Worm (Caenorhabditis elegans) whole organism, young adult: ENCODE measurements around the gene Y45G12B.3.

ENCODE experiments used
- B0261.1 ChIP-seq: sonication (generic microtip); optimal IDR thresholded peaks from 2 replicates; lab custom pipeline; 2016; ENCODE audit warnings: mild to moderate bottlenecking, missing genetic modification characterization, moderate library complexity, missing compliant biosample characterization
- C17E4.6 ChIP-seq: fragments of 200-800 bp; sonication (Bioruptor generic); IDR thresholded peaks from 2 replicates; pipeline ENCODE4 v1.3.6; 2022; ENCODE audit warnings: missing genetic modification reagents, missing genetic modification characterization, missing compliant biosample characterization
- D2030.7 ChIP-seq: fragments of 200-800 bp; sonication (Bioruptor generic); IDR thresholded peaks from 2 replicates; pipeline ENCODE4 v1.3.6; 2022; ENCODE audit warnings: missing genetic modification reagents, missing genetic modification characterization, missing compliant biosample characterization
- F10E7.11 ChIP-seq: sonication (generic microtip); optimal IDR thresholded peaks from 2 replicates; lab custom pipeline; 2017; ENCODE audit warnings: mild to moderate bottlenecking, missing genetic modification characterization, moderate library complexity, missing compliant biosample characterization
- F22D6.2 ChIP-seq: sonication (generic microtip); optimal IDR thresholded peaks from 2 replicates; lab custom pipeline; 2016; ENCODE audit warnings: mild to moderate bottlenecking, missing genetic modification characterization, missing compliant biosample characterization
- F23B12.7 ChIP-seq: sonication (generic microtip); optimal IDR thresholded peaks from 2 replicates; lab custom pipeline; 2017; ENCODE audit warnings: missing genetic modification characterization, mild to moderate bottlenecking, missing compliant biosample characterization, antibody characterized with exemption, moderate library complexity; ENCODE audit not compliant: insufficient read depth
- F33H1.4 ChIP-seq: fragments of 200-800 bp; sonication (Bioruptor generic); IDR thresholded peaks from 2 replicates; pipeline ENCODE4 v1.3.6; 2022; ENCODE audit warnings: missing genetic modification reagents, missing genetic modification characterization, missing compliant biosample characterization
- F39B2.1 ChIP-seq: fragments of 200-800 bp; sonication (Bioruptor generic); IDR thresholded peaks from 2 replicates; pipeline ENCODE4 v1.3.6; 2022; ENCODE audit warnings: missing genetic modification reagents, missing genetic modification characterization, missing compliant biosample characterization
- K12H6.12 ChIP-seq: fragments of 200-800 bp; sonication (Bioruptor generic); optimal IDR thresholded peaks from 2 replicates; lab custom pipeline; 2018; ENCODE audit warnings: mild to moderate bottlenecking, missing genetic modification characterization, missing compliant biosample characterization
- T07F8.4 ChIP-seq: sonication (generic microtip); optimal IDR thresholded peaks from 2 replicates; lab custom pipeline; 2016; ENCODE audit warnings: mild to moderate bottlenecking, missing genetic modification characterization, moderate library complexity, missing compliant biosample characterization
- T26A5.8 ChIP-seq: sonication (generic microtip); optimal IDR thresholded peaks from 2 replicates; lab custom pipeline; 2016; ENCODE audit warnings: missing genetic modification characterization, missing compliant biosample characterization
- Y53F4B.3 ChIP-seq: fragments of 200-800 bp; sonication (Bioruptor generic); IDR thresholded peaks from 2 replicates; pipeline ENCODE4 v1.3.6; 2022; ENCODE audit warnings: missing genetic modification reagents, missing genetic modification characterization, missing compliant biosample characterization
- Y56A3A.18 ChIP-seq: fragments of 200-800 bp; sonication (Bioruptor generic); IDR thresholded peaks from 2 replicates; pipeline ENCODE4 v1.3.6; 2022; ENCODE audit warnings: missing genetic modification reagents, missing genetic modification characterization, missing compliant biosample characterization
- Y95B8A.8 ChIP-seq: fragments of 200-800 bp; sonication (Bioruptor generic); IDR thresholded peaks from 2 replicates; pipeline ENCODE4 v1.3.6; 2022; ENCODE audit warnings: missing genetic modification reagents, missing genetic modification characterization, missing compliant biosample characterization
- akir-1 ChIP-seq: fragments of 200-800 bp; sonication (Bioruptor generic); optimal IDR thresholded peaks from 2 replicates; lab custom pipeline; 2018; ENCODE audit warnings: mild to moderate bottlenecking, missing genetic modification characterization, moderate library complexity, missing compliant biosample characterization
- ama-1 ChIP-seq, 3 experiments: fragments of 150-350 bp in 1 of 3; sonication (generic microtip) in 2 of 3; optimal IDR thresholded peaks; 2 replicates each; lab custom pipeline; 2014 to 2018; ENCODE audit warnings: missing biosample characterization in 2 of 3, missing genetic modification characterization in 2 of 3, missing genetic modification reagents in 2 of 3
- aptf-2 ChIP-seq: fragments of 200-800 bp; sonication (Bioruptor generic); conservative IDR thresholded peaks from 2 replicates; pipeline ENCODE4 v1.3.6; 2022; ENCODE audit warnings: missing genetic modification reagents, missing genetic modification characterization, missing compliant biosample characterization
- aptf-3 ChIP-seq: fragments of 200-800 bp; sonication (Bioruptor generic); IDR thresholded peaks from 2 replicates; pipeline ENCODE4 v1.3.6; 2022; ENCODE audit warnings: missing genetic modification characterization, missing compliant biosample characterization
- atf-7 ChIP-seq: sonication (generic microtip); optimal IDR thresholded peaks from 2 replicates; lab custom pipeline; 2017; ENCODE audit warnings: mild to moderate bottlenecking, missing genetic modification characterization, missing compliant biosample characterization
- attf-3 ChIP-seq: fragments of 200-800 bp; sonication (Bioruptor generic); conservative IDR thresholded peaks from 2 replicates; pipeline ENCODE4 v1.3.6; 2022; ENCODE audit warnings: missing genetic modification reagents, missing genetic modification characterization, missing compliant biosample characterization
- bed-2 ChIP-seq: fragments of 200-800 bp; sonication (Bioruptor generic); IDR thresholded peaks from 2 replicates; pipeline ENCODE4 v1.3.6; 2022; ENCODE audit warnings: missing genetic modification reagents, missing genetic modification characterization, missing compliant biosample characterization
- cebp-1 ChIP-seq, 2 experiments: fragments of 200-800 bp in 1 of 2; sonication (Bioruptor generic) in 1 of 2; sonication (generic microtip) in 1 of 2; IDR thresholded peaks in 1 of 2; optimal IDR thresholded peaks in 1 of 2; 2 replicates each; pipeline versions ENCODE4 v1.3.6 to Lab custom; 2017 to 2022; ENCODE audit warnings: missing compliant biosample characterization in 2 of 2, missing genetic modification characterization in 2 of 2, mild to moderate bottlenecking in 1 of 2, missing genetic modification reagents in 1 of 2, moderate library complexity in 1 of 2
- ceh-40 ChIP-seq: fragments of 200-800 bp; sonication (Bioruptor generic); IDR thresholded peaks from 2 replicates; pipeline ENCODE4 v1.3.6; 2022; ENCODE audit warnings: missing genetic modification characterization, missing compliant biosample characterization
- dox-1 ChIP-seq: fragments of 200-800 bp; sonication (Bioruptor generic); IDR thresholded peaks from 2 replicates; pipeline ENCODE4 v1.3.6; 2022; ENCODE audit warnings: missing genetic modification reagents, missing genetic modification characterization, missing compliant biosample characterization
- egl-44 ChIP-seq: fragments of 200-800 bp; sonication (Bioruptor generic); IDR thresholded peaks from 2 replicates; pipeline ENCODE4 v1.3.6; 2022; ENCODE audit warnings: missing genetic modification reagents, missing genetic modification characterization, missing compliant biosample characterization
- him-1 ChIP-seq: sonication (generic microtip); optimal IDR thresholded peaks from 2 replicates; lab custom pipeline; 2016; ENCODE audit warnings: missing genotype, missing genetic modification reagents, missing genetic modification characterization, missing compliant biosample characterization
- hlh-26 ChIP-seq: fragments of 200-800 bp; sonication (Bioruptor generic); conservative IDR thresholded peaks from 2 replicates; pipeline ENCODE4 v1.3.6; 2022; ENCODE audit warnings: missing genetic modification reagents, missing genetic modification characterization, missing compliant biosample characterization
- hmg-20 ChIP-seq: fragments of 200-800 bp; sonication (Bioruptor generic); IDR thresholded peaks from 2 replicates; pipeline ENCODE4 v1.3.6; 2022; ENCODE audit warnings: missing genetic modification reagents, missing genetic modification characterization, missing compliant biosample characterization
- hrde-1 ChIP-seq: sonication (generic microtip); optimal IDR thresholded peaks from 2 replicates; lab custom pipeline; 2016; ENCODE audit warnings: missing genetic modification characterization, mild to moderate bottlenecking, missing compliant biosample characterization, moderate library complexity, missing genotype, missing genetic modification reagents, borderline replicate concordance
- lag-1 ChIP-seq: fragments of 200-800 bp; sonication (Bioruptor generic); IDR thresholded peaks from 2 replicates; pipeline ENCODE4 v1.3.6; 2022; ENCODE audit warnings: missing genetic modification reagents, missing genetic modification characterization, missing compliant biosample characterization
- lin-26 ChIP-seq: fragments of 200-800 bp; sonication (Bioruptor generic); IDR thresholded peaks from 2 replicates; pipeline ENCODE4 v1.3.6; 2022; ENCODE audit warnings: missing genetic modification reagents, missing genetic modification characterization, missing compliant biosample characterization
- lin-54 ChIP-seq: fragments of 200-800 bp; sonication (Bioruptor generic); optimal IDR thresholded peaks from 2 replicates; lab custom pipeline; 2018; ENCODE audit warnings: mild to moderate bottlenecking, missing genetic modification characterization, missing compliant biosample characterization
- madf-3 ChIP-seq: fragments of 200-800 bp; sonication (Bioruptor generic); IDR thresholded peaks from 2 replicates; pipeline ENCODE4 v1.3.6; 2022; ENCODE audit warnings: missing genetic modification reagents, missing genetic modification characterization, missing compliant biosample characterization
- madf-6 ChIP-seq: fragments of 200-800 bp; sonication (Bioruptor generic); IDR thresholded peaks from 2 replicates; pipeline ENCODE4 v1.3.6; 2022; ENCODE audit warnings: missing genetic modification reagents, missing genetic modification characterization, missing compliant biosample characterization
- mcd-1 ChIP-seq: fragments of 200-800 bp; sonication (Bioruptor generic); IDR thresholded peaks from 2 replicates; pipeline ENCODE4 v1.3.6; 2022; ENCODE audit warnings: missing genetic modification reagents, missing genetic modification characterization, missing compliant biosample characterization
- mes-4 ChIP-seq: sonication (generic microtip); optimal IDR thresholded peaks from 2 replicates; lab custom pipeline; 2016; ENCODE audit warnings: missing genotype, missing genetic modification characterization, missing compliant biosample characterization
- pbrm-1 ChIP-seq: fragments of 200-800 bp; sonication (Bioruptor generic); IDR thresholded peaks from 2 replicates; pipeline ENCODE4 v1.3.6; 2022; ENCODE audit warnings: missing genetic modification reagents, missing genetic modification characterization, missing compliant biosample characterization
- snpc-1.1 ChIP-seq: sonication (generic microtip); optimal IDR thresholded peaks from 2 replicates; lab custom pipeline; 2017; ENCODE audit warnings: missing genetic modification characterization, mild to moderate bottlenecking, missing compliant biosample characterization, antibody characterized with exemption, moderate library complexity, missing genotype, missing genetic modification reagents; ENCODE audit not compliant: insufficient read depth
- snpc-1.3 ChIP-seq: sonication (generic microtip); optimal IDR thresholded peaks from 2 replicates; lab custom pipeline; 2017; ENCODE audit warnings: missing genetic modification characterization, mild to moderate bottlenecking, missing compliant biosample characterization, antibody characterized with exemption, moderate library complexity, missing genotype, missing genetic modification reagents; ENCODE audit not compliant: insufficient read depth
- snpc-4 ChIP-seq, 5 experiments: fragments of 150-350 bp in 1 of 5; sonication (generic microtip) in 4 of 5; optimal IDR thresholded peaks; 2 replicates each; lab custom pipeline; 2014 to 2018; ENCODE audit warnings: missing genetic modification characterization in 5 of 5, missing biosample characterization in 3 of 5, antibody characterized with exemption in 2 of 5, mild to moderate bottlenecking in 2 of 5, missing compliant biosample characterization in 2 of 5, missing genotype in 2 of 5, moderate library complexity in 2 of 5, missing genetic modification reagents in 1 of 5
- somi-1 ChIP-seq: fragments of 200-800 bp; sonication (Bioruptor generic); optimal IDR thresholded peaks from 2 replicates; lab custom pipeline; 2018; ENCODE audit warnings: mild to moderate bottlenecking, missing genetic modification characterization, missing compliant biosample characterization
- tbp1 ChIP-seq: fragments of 200-800 bp; sonication (Bioruptor generic); optimal IDR thresholded peaks from 2 replicates; lab custom pipeline; 2018; ENCODE audit warnings: mild to moderate bottlenecking, missing genetic modification characterization, missing compliant biosample characterization
- tbx-9 ChIP-seq: sonication (generic microtip); optimal IDR thresholded peaks from 2 replicates; lab custom pipeline; 2016; ENCODE audit warnings: borderline replicate concordance, missing genetic modification characterization, inconsistent platforms, missing compliant biosample characterization
- tlf-1 ChIP-seq: fragments of 200-800 bp; sonication (Bioruptor generic); optimal IDR thresholded peaks from 2 replicates; lab custom pipeline; 2018; ENCODE audit warnings: mild to moderate bottlenecking, missing genetic modification characterization, missing compliant biosample characterization
- ztf-18 ChIP-seq: sonication (generic microtip); optimal IDR thresholded peaks from 2 replicates; lab custom pipeline; 2016; ENCODE audit warnings: missing genotype, mild to moderate bottlenecking, missing genetic modification characterization, missing compliant biosample characterization
- ztf-22 ChIP-seq: fragments of 200-800 bp; sonication (Bioruptor generic); optimal IDR thresholded peaks from 2 replicates; lab custom pipeline; 2018; ENCODE audit warnings: mild to moderate bottlenecking, missing genetic modification characterization, moderate library complexity, missing compliant biosample characterization

Gene Y45G12B.3

DNA sequence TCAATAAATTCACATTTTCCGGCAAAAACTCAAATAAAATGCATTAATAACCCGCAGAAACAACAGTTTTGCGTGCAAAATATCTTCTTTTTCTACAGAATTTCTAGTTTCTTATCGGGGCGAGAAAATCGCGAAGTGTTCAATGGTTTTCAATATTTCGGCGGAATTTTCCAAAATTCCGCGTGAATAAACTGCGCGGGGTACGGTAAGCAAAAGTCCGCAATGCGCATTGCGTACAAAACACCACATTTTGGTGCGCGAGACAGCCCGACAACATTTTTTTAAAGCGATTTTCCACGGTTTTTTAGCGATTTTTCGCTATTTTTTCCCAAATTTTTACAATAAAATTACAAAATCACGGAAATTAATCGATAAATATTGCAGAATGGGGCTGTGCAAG lies 1.7 kb downstream of the Y45G12B.3 start, which contains the start of gene Y45G12B.2:
Y45G12B.2 (plus strand) TSS at position 383 of the 400 bp plus-strand sequence.
- TF ChIP-seq F22D6.2 = no peak
- TF ChIP-seq snpc-1.1 (tag; lab: Kevin White, UChicago) = no peak
- no peak for TF ChIP-seq K12H6.12 (tag; lab: Kevin White, UChicago)
- TF ChIP-seq hlh-26 (GFP tag; lab: Robert Waterston, UW) = no peak
- TF ChIP-seq F23B12.7 (tag; lab: Kevin White, UChicago) = peak; percentile 88
- TF ChIP-seq T07F8.4 (tag; lab: Kevin White, UChicago) = no peak
- no peak for TF ChIP-seq snpc-4 (GFP tag; optimal IDR thresholded peaks at IDR 0.05; lab: Kevin White, UChicago)
- peak in 2 of 4 experiments; percentile 58 to 69 for TF ChIP-seq snpc-4 (tag; optimal IDR thresholded peaks at IDR 0.05; lab: Kevin White, UChicago)
- TF ChIP-seq mes-4 (tag; lab: Kevin White, UChicago) = no peak
- TF ChIP-seq hrde-1 (tag; lab: Kevin White, UChicago) = no peak
- no peak for TF ChIP-seq T26A5.8 (tag; lab: Kevin White, UChicago)
- TF ChIP-seq somi-1 (GFP tag; lab: Kevin White, UChicago) = no peak
- TF ChIP-seq him-1 (tag; lab: Kevin White, UChicago) = no peak
- no peak for TF ChIP-seq aptf-2 (GFP tag; lab: Robert Waterston, UW)
- TF ChIP-seq F39B2.1 (GFP tag; lab: Robert Waterston, UW) = no peak
- TF ChIP-seq ztf-22 (GFP tag; lab: Kevin White, UChicago) = no peak
- TF ChIP-seq snpc-1.3 (tag; lab: Kevin White, UChicago) = no peak
- no peak for TF ChIP-seq madf-3 (GFP tag; lab: Robert Waterston, UW)
- TF ChIP-seq ztf-18 (tag; lab: Kevin White, UChicago) = peak; percentile 5
- TF ChIP-seq tlf-1 (GFP tag; lab: Kevin White, UChicago) = no peak
- no peak for TF ChIP-seq akir-1
- no peak for TF ChIP-seq B0261.1 (tag; lab: Kevin White, UChicago)
- TF ChIP-seq ama-1 (optimal IDR thresholded peaks at IDR 0.05; lab: Kevin White, UChicago) = no peak
- no peak for TF ChIP-seq ama-1 (GFP tag; optimal IDR thresholded peaks at IDR 0.05; lab: Kevin White, UChicago)
- peak; percentile 56; the same call in 1 of the 2 replicates for TF ChIP-seq D2030.7 (GFP tag; lab: Robert Waterston, UW)
- TF ChIP-seq atf-7 (tag; lab: Kevin White, UChicago) = no peak
- TF ChIP-seq tbp1 = peak; percentile 41
- TF ChIP-seq F10E7.11 (tag; lab: Kevin White, UChicago) = no peak
- peak; percentile 59; the same call in 1 of the 2 replicates for TF ChIP-seq C17E4.6 (GFP tag; lab: Robert Waterston, UW)
- peak; percentile 81 for TF ChIP-seq dox-1 (GFP tag; lab: Robert Waterston, UW)
- no peak for TF ChIP-seq aptf-3 (GFP tag; lab: Robert Waterston, UW)
- TF ChIP-seq bed-2 (GFP tag; lab: Robert Waterston, UW) = no peak
- peak; percentile 75 for TF ChIP-seq mcd-1 (GFP tag; lab: Robert Waterston, UW)
- TF ChIP-seq tbx-9 (tag; lab: Kevin White, UChicago) = no peak
- peak; percentile 63; the same call in 1 of the 2 replicates for TF ChIP-seq madf-6
- TF ChIP-seq cebp-1 (GFP tag; IDR thresholded peaks at IDR 0.05; lab: Robert Waterston, UW) = no peak
- peak; percentile 56 for TF ChIP-seq cebp-1 (tag; optimal IDR thresholded peaks at IDR 0.05; lab: Kevin White, UChicago)
- TF ChIP-seq Y53F4B.3 (GFP tag; lab: Robert Waterston, UW) = no peak
- TF ChIP-seq lag-1 = no peak
- 0 out of 2 replicates have a peak, but pooled peaks have one; percentile 27 for TF ChIP-seq attf-3
- no peak for TF ChIP-seq Y56A3A.18 (GFP tag; lab: Robert Waterston, UW)
- no peak for TF ChIP-seq hmg-20 (GFP tag; lab: Robert Waterston, UW)
- peak; percentile 37 for TF ChIP-seq F33H1.4 (GFP tag; lab: Robert Waterston, UW)
- TF ChIP-seq pbrm-1 (GFP tag; lab: Robert Waterston, UW) = peak; percentile 62; the same call in 1 of the 2 replicates
- no peak for TF ChIP-seq ceh-40 (GFP tag; lab: Robert Waterston, UW)
- TF ChIP-seq lin-26 (GFP tag; lab: Robert Waterston, UW) = no peak
- no peak for TF ChIP-seq egl-44 (GFP tag; lab: Robert Waterston, UW)
- TF ChIP-seq Y95B8A.8 (GFP tag; lab: Robert Waterston, UW) = peak; percentile 41; the same call in 1 of the 2 replicates
- peak; percentile 73 for TF ChIP-seq lin-54 (GFP tag; lab: Kevin White, UChicago)
